Fruit fly (Drosophila melanogaster) whole organism, embryonic: ENCODE results near the gene mthl12.
A peak's percentile ranks its signal among the peaks of the same experiment; 100 is the strongest.

Experiments
- Abd-B ChIP-seq: fragments of 200-800 bp; sonication (Bioruptor generic); optimal IDR thresholded peaks from 2 replicates; lab custom pipeline; 2018; ENCODE audit warnings: missing biosample characterization, mild to moderate bottlenecking, missing genetic modification characterization, moderate library complexity
- Antp ChIP-seq: fragments of 200-800 bp; sonication (Bioruptor generic); optimal IDR thresholded peaks from 3 replicates; lab custom pipeline; 2016; ENCODE audit warnings: missing biosample characterization, missing genetic modification characterization
- BtbVII ChIP-seq: fragments of 200-800 bp; sonication (Bioruptor generic); optimal IDR thresholded peaks from 3 replicates; lab custom pipeline; 2017; ENCODE audit warnings: missing biosample characterization, mild to moderate bottlenecking, missing genetic modification characterization
- CG10267 ChIP-seq: fragments of 200-800 bp; sonication (Bioruptor generic); optimal IDR thresholded peaks from 2 replicates; lab custom pipeline; 2018; ENCODE audit warnings: missing biosample characterization, mild to moderate bottlenecking, missing genetic modification characterization, moderate library complexity
- CG10654 ChIP-seq: fragments of 200-800 bp; sonication (Bioruptor generic); optimal IDR thresholded peaks from 2 replicates; lab custom pipeline; 2016; ENCODE audit warnings: missing biosample characterization, missing genetic modification characterization
- CG17568 ChIP-seq: fragments of 200-800 bp; sonication (Bioruptor generic); optimal IDR thresholded peaks from 2 replicates; lab custom pipeline; 2018; ENCODE audit warnings: missing biosample characterization, mild to moderate bottlenecking, missing genetic modification characterization, moderate library complexity
- CG2129 ChIP-seq: fragments of 200-800 bp; sonication (Bioruptor generic); IDR thresholded peaks from 2 replicates; pipeline ENCODE4 v1.3.6; 2022; ENCODE audit warnings: missing biosample characterization, missing genetic modification characterization; ENCODE audit not compliant: partially characterized antibody
- CG3407 ChIP-seq: fragments of 200-800 bp; sonication (Bioruptor generic); optimal IDR thresholded peaks from 2 replicates; lab custom pipeline; 2018; ENCODE audit warnings: missing biosample characterization, mild to moderate bottlenecking, missing genetic modification characterization
- CG42726 ChIP-seq: fragments of 200-800 bp; sonication (Bioruptor generic); IDR thresholded peaks from 2 replicates; pipeline ENCODE4 v1.3.6; 2022; ENCODE audit warnings: missing biosample characterization, missing genetic modification characterization; ENCODE audit not compliant: partially characterized antibody
- CG4282 ChIP-seq: fragments of 200-800 bp; sonication (Bioruptor generic); optimal IDR thresholded peaks from 2 replicates; lab custom pipeline; 2016; ENCODE audit warnings: missing biosample characterization, missing genetic modification characterization
- CG7556 ChIP-seq: fragments of 200-800 bp; sonication (Bioruptor generic); optimal IDR thresholded peaks from 2 replicates; lab custom pipeline; 2017; ENCODE audit warnings: missing biosample characterization, mild to moderate bottlenecking, missing genetic modification characterization
- CG9876 ChIP-seq: fragments of 200-800 bp; sonication (Bioruptor generic); optimal IDR thresholded peaks from 2 replicates; lab custom pipeline; 2016; ENCODE audit warnings: missing biosample characterization, missing genetic modification characterization
- Dbx ChIP-seq: fragments of 200-800 bp; sonication (Bioruptor generic); IDR thresholded peaks from 3 replicates; pipeline ENCODE4 v1.3.6; 2022; ENCODE audit warnings: missing biosample characterization, missing genetic modification characterization
- Dek ChIP-seq: fragments of 200-800 bp; sonication (Bioruptor generic); optimal IDR thresholded peaks from 3 replicates; lab custom pipeline; 2019; ENCODE audit warnings: missing biosample characterization, mild to moderate bottlenecking, missing genetic modification characterization, moderate library complexity
- Doc2 ChIP-seq: fragments of 200-800 bp; sonication (Bioruptor generic); IDR thresholded peaks from 2 replicates; pipeline ENCODE4 v1.3.6; 2022; ENCODE audit warnings: missing biosample characterization, missing genetic modification characterization
- Doc3 ChIP-seq: fragments of 200-800 bp; sonication (Bioruptor generic); IDR thresholded peaks from 3 replicates; pipeline ENCODE4 v1.3.6; 2022; ENCODE audit warnings: missing biosample characterization, missing genetic modification characterization; ENCODE audit not compliant: partially characterized antibody
- ERR ChIP-seq: fragments of 200-800 bp; sonication (Bioruptor generic); optimal IDR thresholded peaks from 2 replicates; lab custom pipeline; 2016; ENCODE audit warnings: missing biosample characterization, missing genetic modification characterization
- Hsf ChIP-seq: fragments of 200-800 bp; sonication (Bioruptor generic); optimal IDR thresholded peaks from 3 replicates; lab custom pipeline; 2016; ENCODE audit warnings: missing biosample characterization, missing genetic modification characterization
- Kr ChIP-seq: fragments of 200-800 bp; sonication (Bioruptor generic); optimal IDR thresholded peaks from 2 replicates; lab custom pipeline; 2017; ENCODE audit warnings: missing biosample characterization, mild to moderate bottlenecking, missing genetic modification characterization
- Max ChIP-seq: fragments of 200-800 bp; sonication (Bioruptor generic); optimal IDR thresholded peaks from 2 replicates; lab custom pipeline; 2016; ENCODE audit warnings: missing biosample characterization, mild to moderate bottlenecking, missing genetic modification characterization
- Mrtf ChIP-seq: fragments of 200-800 bp; sonication (Bioruptor generic); IDR thresholded peaks from 3 replicates; pipeline ENCODE4 v1.3.6; 2022; ENCODE audit warnings: missing biosample characterization, missing genetic modification characterization
- NK7.1 ChIP-seq: fragments of 200-800 bp; sonication (Bioruptor generic); optimal IDR thresholded peaks from 3 replicates; lab custom pipeline; 2016; ENCODE audit warnings: missing biosample characterization, missing genetic modification characterization
- Oli ChIP-seq: fragments of 200-800 bp; sonication (Bioruptor generic); optimal IDR thresholded peaks from 2 replicates; lab custom pipeline; 2018; ENCODE audit warnings: missing biosample characterization, mild to moderate bottlenecking, missing genetic modification characterization, moderate library complexity
- Sox100B ChIP-seq: fragments of 200-800 bp; sonication (Bioruptor generic); optimal IDR thresholded peaks from 3 replicates; lab custom pipeline; 2018; ENCODE audit warnings: missing biosample characterization, mild to moderate bottlenecking, missing genetic modification characterization
- Sry-β ChIP-seq: fragments of 200-800 bp; sonication (Bioruptor generic); optimal IDR thresholded peaks from 2 replicates; lab custom pipeline; 2018; ENCODE audit warnings: missing biosample characterization, mild to moderate bottlenecking, missing genetic modification characterization, moderate library complexity
- Sry-δ ChIP-seq: fragments of 200-800 bp; sonication (Bioruptor generic); optimal IDR thresholded peaks from 2 replicates; lab custom pipeline; 2016; ENCODE audit warnings: missing biosample characterization, missing genetic modification characterization
- Ssrp ChIP-seq: fragments of 200-800 bp; sonication (Bioruptor generic); optimal IDR thresholded peaks from 2 replicates; lab custom pipeline; 2018; ENCODE audit warnings: missing biosample characterization, mild to moderate bottlenecking, missing genetic modification characterization, moderate library complexity
- Stat92E ChIP-seq, 3 experiments: fragments of >200 bp in 2 of 3; fragments of 200-800 bp in 1 of 3; sonication (Bioruptor generic) in 1 of 3; optimal IDR thresholded peaks; 2 replicates each; lab custom pipeline; 2017 to 2019; ENCODE audit warnings: missing biosample characterization in 3 of 3, missing genetic modification characterization in 3 of 3, mild to moderate bottlenecking in 1 of 3, moderate library complexity in 1 of 3
- Vsx1 ChIP-seq: fragments of 200-800 bp; sonication (Bioruptor generic); optimal IDR thresholded peaks from 2 replicates; lab custom pipeline; 2017; ENCODE audit warnings: missing biosample characterization, mild to moderate bottlenecking, missing genetic modification characterization, missing genetic modification reagents
- Xbp1 ChIP-seq: fragments of 200-800 bp; sonication (Bioruptor generic); optimal IDR thresholded peaks from 3 replicates; lab custom pipeline; 2016; ENCODE audit warnings: missing biosample characterization, mild to moderate bottlenecking, missing genetic modification characterization
- ato ChIP-seq: fragments of 200-800 bp; sonication (Bioruptor generic); IDR thresholded peaks from 2 replicates; pipeline ENCODE4 v1.3.6; 2022; ENCODE audit warnings: missing biosample characterization, missing genetic modification characterization; ENCODE audit not compliant: partially characterized antibody
- cas ChIP-seq: fragments of 200-800 bp; sonication (Bioruptor generic); IDR thresholded peaks from 2 replicates; pipeline ENCODE4 v1.3.6; 2022; ENCODE audit warnings: missing biosample characterization, missing genetic modification characterization
- caup ChIP-seq: fragments of 200-800 bp; sonication (Bioruptor generic); optimal IDR thresholded peaks from 3 replicates; lab custom pipeline; 2017; ENCODE audit warnings: missing biosample characterization, mild to moderate bottlenecking, missing genetic modification characterization, moderate library complexity; ENCODE audit not compliant: severe bottlenecking
- crp ChIP-seq, 2 experiments: fragments of 200-800 bp; sonication (Bioruptor generic); optimal IDR thresholded peaks; 2 replicates in 1 of 2; 3 replicates in 1 of 2; lab custom pipeline; 2017; ENCODE audit warnings: missing biosample characterization in 2 of 2, missing genetic modification characterization in 2 of 2, mild to moderate bottlenecking in 1 of 2, moderate library complexity in 1 of 2
- gcm ChIP-seq: fragments of 200-800 bp; sonication (Bioruptor generic); optimal IDR thresholded peaks from 2 replicates; lab custom pipeline; 2019; ENCODE audit warnings: missing biosample characterization, mild to moderate bottlenecking, missing genetic modification characterization, moderate library complexity
- grn ChIP-seq: fragments of 200-800 bp; sonication (Bioruptor generic); optimal IDR thresholded peaks from 3 replicates; lab custom pipeline; 2017; ENCODE audit warnings: missing biosample characterization, missing genetic modification characterization
- gro ChIP-seq: fragments of 200-800 bp; sonication (Bioruptor generic); optimal IDR thresholded peaks from 2 replicates; lab custom pipeline; 2016; ENCODE audit warnings: missing biosample characterization, missing genetic modification characterization
- ham ChIP-seq: fragments of 200-800 bp; sonication (Bioruptor generic); IDR thresholded peaks from 2 replicates; pipeline ENCODE4 v1.3.6; 2022; ENCODE audit warnings: missing biosample characterization, missing genetic modification characterization
- hbn ChIP-seq: fragments of 200-800 bp; sonication (Bioruptor generic); IDR thresholded peaks from 2 replicates; pipeline ENCODE4 v1.3.6; 2022; ENCODE audit warnings: missing biosample characterization, missing genetic modification characterization; ENCODE audit not compliant: partially characterized antibody
- insv ChIP-seq, 2 experiments: fragments of 200-800 bp; sonication (Bioruptor generic); optimal IDR thresholded peaks; 3 replicates each; lab custom pipeline; 2016 to 2018; ENCODE audit warnings: missing biosample characterization in 2 of 2, missing genetic modification characterization in 2 of 2
- ken ChIP-seq: fragments of 200-800 bp; sonication (Bioruptor generic); IDR thresholded peaks from 3 replicates; pipeline ENCODE4 v1.3.6; 2022; ENCODE audit warnings: missing biosample characterization, missing genetic modification characterization
- nmo ChIP-seq: fragments of 200-800 bp; sonication (Bioruptor generic); optimal IDR thresholded peaks from 2 replicates; lab custom pipeline; 2018; ENCODE audit warnings: missing biosample characterization, mild to moderate bottlenecking, missing genetic modification characterization, moderate library complexity
- sc ChIP-seq, 3 experiments: fragments of >200 bp in 2 of 3; fragments of 200-800 bp in 1 of 3; sonication (Bioruptor generic) in 1 of 3; optimal IDR thresholded peaks; 2 replicates in 2 of 3; 3 replicates in 1 of 3; lab custom pipeline; 2017; ENCODE audit warnings: mild to moderate bottlenecking in 1 of 3, missing biosample characterization in 1 of 3, missing genetic modification characterization in 1 of 3, missing genetic modification reagents in 1 of 3
- shn ChIP-seq: fragments of 200-800 bp; sonication (Bioruptor generic); optimal IDR thresholded peaks from 3 replicates; lab custom pipeline; 2016; ENCODE audit warnings: missing biosample characterization, missing genetic modification characterization
- sim ChIP-seq: fragments of 200-800 bp; sonication (Bioruptor generic); IDR thresholded peaks from 2 replicates; pipeline ENCODE4 v1.3.6; 2022; ENCODE audit warnings: missing biosample characterization, missing genetic modification characterization
- tna ChIP-seq: fragments of 200-800 bp; sonication (Bioruptor generic); IDR thresholded peaks from 2 replicates; pipeline ENCODE4 v1.3.6; 2022; ENCODE audit warnings: missing biosample characterization, missing genetic modification characterization; ENCODE audit not compliant: partially characterized antibody
- vfl ChIP-seq: fragments of 200-800 bp; sonication (Bioruptor generic); optimal IDR thresholded peaks from 2 replicates; lab custom pipeline; 2016; ENCODE audit warnings: missing biosample characterization, missing genetic modification characterization
- vvl ChIP-seq: fragments of 200-800 bp; sonication (Bioruptor generic); IDR thresholded peaks from 2 replicates; pipeline ENCODE4 v1.3.6; 2022; ENCODE audit warnings: missing biosample characterization, missing genetic modification characterization
- zfh2 ChIP-seq: fragments of 200-800 bp; sonication (Bioruptor generic); optimal IDR thresholded peaks from 2 replicates; lab custom pipeline; 2016; ENCODE audit warnings: missing biosample characterization, missing genetic modification characterization

The mthl12 gene

dm6 chr3R:13403032-13403459 is 49.6 kb downstream of the mthl12 start, which contains the start of gene Dpm3 (continued):
- TF ChIP-seq Hsf (peak; percentile 52), Antp (peak; percentile 40), Doc3 (peak; percentile 95), CG3407 (GFP tag; lab: Kevin White, UChicago) (no peak), zfh2 (GFP tag; lab: Kevin White, UChicago) (peak; percentile 57), grn (peak; percentile 34), ato (GFP tag; lab: Robert Waterston, UW) (peak; percentile 94), hbn (peak; percentile 94), CG4282 (GFP tag; lab: Kevin White, UChicago) (peak; percentile 6), CG42726 (peak; percentile 84), CG9876 (GFP tag; lab: Kevin White, UChicago) (peak; percentile 57), gro (GFP tag; lab: Kevin White, UChicago) (peak; percentile 26), Stat92E (GFP tag; optimal IDR thresholded peaks at IDR 0.05; lab: Kevin White, UChicago) (peak in 1 of 3 experiments; percentile 78), Xbp1 (GFP tag; lab: Kevin White, UChicago) (peak; percentile 54), sc (optimal IDR thresholded peaks at IDR 0.05; lab: Kevin White, UChicago) (no peak), sc (GFP tag; optimal IDR thresholded peaks at IDR 0.05; lab: Kevin White, UChicago) (no peak), Abd-B (GFP tag; lab: Kevin White, UChicago) (peak; percentile 85), crp (GFP tag; optimal IDR thresholded peaks at IDR 0.05; lab: Kevin White, UChicago) (peak in 1 of 2 experiments; percentile 18), Kr (no peak), CG2129 (GFP tag; lab: Robert Waterston, UW) (peak; percentile 82), cas (GFP tag; lab: Robert Waterston, UW) (no peak), nmo (GFP tag; lab: Kevin White, UChicago) (peak; percentile 74), Sry-δ (GFP tag; lab: Kevin White, UChicago) (peak; percentile 97), Sry-β (peak; percentile 31), CG10654 (GFP tag; lab: Kevin White, UChicago) (peak; percentile 8), insv (GFP tag; optimal IDR thresholded peaks at IDR 0.05; lab: Kevin White, UChicago) (peak; percentile 100), vvl (GFP tag; lab: Robert Waterston, UW) (peak; percentile 67), NK7.1 (GFP tag; lab: Kevin White, UChicago) (no peak), Dbx (GFP tag; lab: Robert Waterston, UW) (0 out of 3 replicates have a peak, but pooled peaks have one; percentile 38), caup (GFP tag; lab: Kevin White, UChicago) (no peak), Oli (tag; lab: Kevin White, UChicago) (no peak), Max (no peak), Doc2 (GFP tag; lab: Robert Waterston, UW) (no peak), sim (GFP tag; lab: Robert Waterston, UW) (no peak), Dek (tag; lab: Kevin White, UChicago) (peak; percentile 40), Mrtf (GFP tag; lab: Robert Waterston, UW) (no peak), Sox100B (no peak), tna (peak; percentile 82), shn (peak; percentile 70), CG10267 (peak; percentile 58), ken (GFP tag; lab: Robert Waterston, UW) (peak; percentile 51; the same call in 1 of the 3 replicates), Vsx1 (GFP tag; lab: Kevin White, UChicago) (peak; percentile 99), gcm (GFP tag; lab: Kevin White, UChicago) (no peak), Ssrp (tag; lab: Kevin White, UChicago) (no peak), CG17568 (GFP tag; lab: Kevin White, UChicago) (no peak), ERR (GFP tag; lab: Kevin White, UChicago) (peak; percentile 2), vfl (GFP tag; lab: Kevin White, UChicago) (no peak), ham (GFP tag; lab: Robert Waterston, UW) (no peak), CG7556 (GFP tag; lab: Kevin White, UChicago) (no peak), BtbVII (GFP tag; lab: Kevin White, UChicago) (no peak)
